Fruit fly (Drosophila melanogaster) whole organism, pupa: ENCODE measurements around the gene Ucp4B.

Experiments
- CG10348 ChIP-seq: fragments of 200-800 bp; sonication (Bioruptor generic); IDR thresholded peaks from 2 replicates; pipeline ENCODE4 v1.3.6; 2022; ENCODE audit warnings: missing biosample characterization, missing genetic modification characterization
- CG12605 ChIP-seq: fragments of 200-800 bp; sonication (Bioruptor generic); IDR thresholded peaks from 2 replicates; pipeline ENCODE4 v1.3.6; 2022; ENCODE audit warnings: missing biosample characterization, missing genetic modification characterization
- CG13204 ChIP-seq: fragments of 200-800 bp; sonication (Bioruptor generic); optimal IDR thresholded peaks from 2 replicates; lab custom pipeline; 2018; ENCODE audit warnings: missing biosample characterization, mild to moderate bottlenecking, missing genetic modification characterization, moderate library complexity
- CG14655 ChIP-seq: fragments of 200-800 bp; sonication (Bioruptor generic); optimal IDR thresholded peaks from 3 replicates; lab custom pipeline; 2017; ENCODE audit warnings: mild to moderate bottlenecking, missing biosample characterization, missing genetic modification reagents, missing genetic modification characterization
- CG15710 ChIP-seq: fragments of 200-800 bp; sonication (Bioruptor generic); optimal IDR thresholded peaks from 2 replicates; lab custom pipeline; 2018; ENCODE audit warnings: missing biosample characterization, mild to moderate bottlenecking, missing genetic modification characterization, moderate library complexity
- CG17806 ChIP-seq: fragments of 200-800 bp; sonication (Bioruptor generic); optimal IDR thresholded peaks from 2 replicates; lab custom pipeline; 2018; ENCODE audit warnings: missing biosample characterization, mild to moderate bottlenecking, missing genetic modification characterization, moderate library complexity
- CG32121 ChIP-seq: fragments of 200-800 bp; sonication (Bioruptor generic); IDR thresholded peaks from 2 replicates; pipeline ENCODE4 v1.3.6; 2022; ENCODE audit warnings: missing biosample characterization, missing genetic modification characterization
- CG34367 ChIP-seq: fragments of 200-800 bp; sonication (Bioruptor generic); optimal IDR thresholded peaks from 2 replicates; lab custom pipeline; 2018; ENCODE audit warnings: missing biosample characterization, mild to moderate bottlenecking, missing genetic modification characterization
- CG4496 ChIP-seq: fragments of 200-800 bp; sonication (Bioruptor generic); IDR thresholded peaks from 3 replicates; pipeline ENCODE4 v1.3.6; 2022; ENCODE audit warnings: missing biosample characterization, missing genetic modification characterization
- CG8159 ChIP-seq: fragments of 200-800 bp; sonication (Bioruptor generic); optimal IDR thresholded peaks from 3 replicates; lab custom pipeline; 2018; ENCODE audit warnings: missing biosample characterization, mild to moderate bottlenecking, missing genetic modification characterization, moderate library complexity
- CG8301 ChIP-seq: fragments of 200-800 bp; sonication (Bioruptor generic); optimal IDR thresholded peaks from 2 replicates; lab custom pipeline; 2018; ENCODE audit warnings: missing biosample characterization, mild to moderate bottlenecking, missing genetic modification characterization
- CG9948 ChIP-seq: fragments of 200-800 bp; sonication (Bioruptor generic); optimal IDR thresholded peaks from 2 replicates; lab custom pipeline; 2018; ENCODE audit warnings: missing biosample characterization, mild to moderate bottlenecking, missing genetic modification characterization, moderate library complexity
- D1 ChIP-seq: fragments of 200-800 bp; sonication (Bioruptor generic); optimal IDR thresholded peaks from 2 replicates; lab custom pipeline; 2018; ENCODE audit warnings: missing biosample characterization, mild to moderate bottlenecking, missing genetic modification characterization, moderate library complexity
- EcR ChIP-seq: fragments of 200-800 bp; sonication (Bioruptor generic); optimal IDR thresholded peaks from 3 replicates; lab custom pipeline; 2019; ENCODE audit warnings: missing biosample characterization, missing genetic modification characterization, mild to moderate bottlenecking, moderate library complexity, missing genetic modification reagents
- Ets98B ChIP-seq: fragments of 200-800 bp; sonication (Bioruptor generic); IDR thresholded peaks from 2 replicates; pipeline ENCODE4 v1.3.6; 2022; ENCODE audit warnings: missing biosample characterization, missing genetic modification characterization
- Pif1A ChIP-seq: fragments of 200-800 bp; sonication (Bioruptor generic); optimal IDR thresholded peaks from 3 replicates; lab custom pipeline; 2016; ENCODE audit warnings: missing biosample characterization, missing genetic modification characterization
- Pif1B ChIP-seq: fragments of 200-800 bp; sonication (Bioruptor generic); optimal IDR thresholded peaks from 3 replicates; lab custom pipeline; 2016; ENCODE audit warnings: missing biosample characterization, missing genetic modification characterization
- Snoo ChIP-seq: fragments of 200-800 bp; sonication (Bioruptor generic); optimal IDR thresholded peaks from 3 replicates; lab custom pipeline; 2017; ENCODE audit warnings: missing biosample characterization, mild to moderate bottlenecking, missing genetic modification characterization, inconsistent platforms
- fd96Ca ChIP-seq: fragments of 200-800 bp; sonication (Bioruptor generic); IDR thresholded peaks from 3 replicates; pipeline ENCODE4 v1.3.6; 2022; ENCODE audit warnings: missing biosample characterization, missing genetic modification characterization
- gl ChIP-seq: fragments of 200-800 bp; sonication (Bioruptor generic); optimal IDR thresholded peaks from 2 replicates; lab custom pipeline; 2018; ENCODE audit warnings: missing biosample characterization, mild to moderate bottlenecking, missing genetic modification characterization
- rn ChIP-seq: fragments of 200-800 bp; sonication (Bioruptor generic); IDR thresholded peaks from 2 replicates; pipeline ENCODE4 v1.3.6; 2022; ENCODE audit warnings: missing biosample characterization, missing genetic modification characterization

The Ucp4B gene

dm6 chr2L:5975025-5975539 lies 5.4 kb downstream of the Ucp4B start:
- TF ChIP-seq Ets98B (GFP tag; lab: Robert Waterston, UW) (peak; percentile 16; the same call in 1 of the 2 replicates), CG14655 (no peak), EcR (GFP tag; lab: Kevin White, UChicago) (peak; percentile 27), CG10348 (GFP tag; lab: Robert Waterston, UW) (no peak), CG8301 (tag; lab: Kevin White, UChicago) (no peak), rn (GFP tag; lab: Robert Waterston, UW) (no peak), Pif1B (no peak), CG8159 (tag; lab: Kevin White, UChicago) (no peak), fd96Ca (0 out of 3 replicates have a peak, but pooled peaks have one; percentile 16), CG13204 (peak; percentile 43)
- TF ChIP-seq, all 21 proteins: peak for 4

- TF ChIP-seq rn (GFP tag; lab: Robert Waterston, UW) (no peak), Snoo (tag; lab: Kevin White, UChicago) (no peak), CG15710 (tag; lab: Kevin White, UChicago) (no peak), CG17806 (no peak), CG8301 (tag; lab: Kevin White, UChicago) (no peak), Ets98B (GFP tag; lab: Robert Waterston, UW) (no peak), CG12605 (GFP tag; lab: Robert Waterston, UW) (no peak), CG10348 (GFP tag; lab: Robert Waterston, UW) (no peak), CG8159 (tag; lab: Kevin White, UChicago) (no peak), CG13204 (no peak), EcR (GFP tag; lab: Kevin White, UChicago) (no peak), fd96Ca (no peak), CG4496 (GFP tag; lab: Robert Waterston, UW) (no peak), CG9948 (tag; lab: Kevin White, UChicago) (no peak), gl (no peak), Pif1A (GFP tag; lab: Kevin White, UChicago) (no peak), CG34367 (tag; lab: Kevin White, UChicago) (no peak), CG32121 (GFP tag; lab: Robert Waterston, UW) (no peak), Pif1B (no peak), D1 (no peak)
These were observed 5.9 kb downstream of the Ucp4B start for dm6 chr2L:5975601-5976000.

- no peak for TF ChIP-seq fd96Ca
- TF ChIP-seq CG32121 (GFP tag; lab: Robert Waterston, UW): no peak
- no peak for TF ChIP-seq Pif1B
- peak; percentile 2 for TF ChIP-seq CG8159 (tag; lab: Kevin White, UChicago)
- TF ChIP-seq CG13204: peak; percentile 50
- TF ChIP-seq CG15710 (tag; lab: Kevin White, UChicago): no peak
- TF ChIP-seq CG4496 (GFP tag; lab: Robert Waterston, UW): no peak
- TF ChIP-seq EcR (GFP tag; lab: Kevin White, UChicago): peak; percentile 97
- no peak for TF ChIP-seq rn (GFP tag; lab: Robert Waterston, UW)
- TF ChIP-seq CG17806: no peak
- TF ChIP-seq D1: no peak
- TF ChIP-seq CG10348 (GFP tag; lab: Robert Waterston, UW): no peak
These were observed 7.5 kb downstream of the Ucp4B start for dm6 chr2L:5977070-5977728.

dm6 chr2L:5977729-5978078 lies 8.0 kb downstream of the Ucp4B start:
- TF ChIP-seq EcR (GFP tag; lab: Kevin White, UChicago) (no peak), rn (GFP tag; lab: Robert Waterston, UW) (no peak), CG15710 (tag; lab: Kevin White, UChicago) (no peak), CG34367 (tag; lab: Kevin White, UChicago) (no peak), CG12605 (GFP tag; lab: Robert Waterston, UW) (no peak), CG4496 (GFP tag; lab: Robert Waterston, UW) (no peak), CG14655 (no peak), CG8301 (tag; lab: Kevin White, UChicago) (no peak), Ets98B (GFP tag; lab: Robert Waterston, UW) (no peak), fd96Ca (no peak), D1 (no peak), CG17806 (no peak), Pif1A (GFP tag; lab: Kevin White, UChicago) (no peak), gl (no peak)

dm6 chr2L:5978333-5979054 lies 8.8 kb downstream of the Ucp4B start:
- no peak for TF ChIP-seq CG10348 (GFP tag; lab: Robert Waterston, UW)
- peak; percentile 5 for TF ChIP-seq CG15710 (tag; lab: Kevin White, UChicago)
- no peak for TF ChIP-seq D1
- no peak for TF ChIP-seq gl
- TF ChIP-seq rn (GFP tag; lab: Robert Waterston, UW): no peak
- TF ChIP-seq CG13204: peak; percentile 68
- TF ChIP-seq CG12605 (GFP tag; lab: Robert Waterston, UW): no peak
- TF ChIP-seq fd96Ca: no peak
- peak; percentile 7 for TF ChIP-seq Snoo (tag; lab: Kevin White, UChicago)
- no peak for TF ChIP-seq CG34367 (tag; lab: Kevin White, UChicago)
- TF ChIP-seq EcR (GFP tag; lab: Kevin White, UChicago): peak; percentile 45
- no peak for TF ChIP-seq CG32121 (GFP tag; lab: Robert Waterston, UW)
- no peak for TF ChIP-seq CG8301 (tag; lab: Kevin White, UChicago)
- no peak for TF ChIP-seq Ets98B (GFP tag; lab: Robert Waterston, UW)
- no peak for TF ChIP-seq CG4496 (GFP tag; lab: Robert Waterston, UW)
- TF ChIP-seq Pif1A (GFP tag; lab: Kevin White, UChicago): no peak
- no peak for TF ChIP-seq CG8159 (tag; lab: Kevin White, UChicago)
- TF ChIP-seq CG17806: no peak
- no peak for TF ChIP-seq CG14655
- TF ChIP-seq CG9948 (tag; lab: Kevin White, UChicago): no peak
- peak; percentile 34 for TF ChIP-seq Pif1B
- TF ChIP-seq, all 21 proteins: peak for 5
